Fruit fly (Drosophila melanogaster) whole organism: ENCODE data around the gene CG5515.

Experiments used
- CG8478 ChIP-seq: fragments of >200 bp; optimal IDR thresholded peaks from 2 replicates; lab custom pipeline; 2018; ENCODE audit warnings: inconsistent platforms
- EcR ChIP-seq, 2 experiments: fragments of >200 bp; optimal IDR thresholded peaks; 2 replicates each; lab custom pipeline; 2017; ENCODE audit warnings: missing biosample characterization in 2 of 2, missing genetic modification characterization in 2 of 2, missing genetic modification reagents in 2 of 2
- pan ChIP-seq: fragments of >200 bp; optimal IDR thresholded peaks from 2 replicates; lab custom pipeline; 2017
- psq ChIP-seq: fragments of >200 bp; optimal IDR thresholded peaks from 2 replicates; lab custom pipeline; 2017
- usp ChIP-seq: fragments of >200 bp; optimal IDR thresholded peaks from 2 replicates; lab custom pipeline; 2017; ENCODE audit warnings: missing biosample characterization, missing genetic modification characterization, mixed read lengths

dm6 chr3R:24162774-24163555, 25.7 kb downstream of the CG5515 start, which contains the start of gene mRpS24:
- TF ChIP-seq CG8478 (lab: Kevin White, UChicago) (no peak), EcR (GFP tag; optimal IDR thresholded peaks at IDR 0.05; lab: Kevin White, UChicago) (no peak), pan (lab: Kevin White, UChicago) (no peak), psq (no peak), usp (GFP tag; lab: Kevin White, UChicago) (no peak)
